Worm (Caenorhabditis elegans) whole organism, young adult: Measurements from ENCODE around the gene F16G10.13.

Source experiments
- F52B5.7 ChIP-seq: sonication (generic microtip); optimal IDR thresholded peaks from 2 replicates; lab custom pipeline; 2016; ENCODE audit warnings: mild to moderate bottlenecking, missing genetic modification characterization, missing compliant biosample characterization
- Y79H2A.3 ChIP-seq: fragments of 200-800 bp; sonication (Bioruptor generic); conservative IDR thresholded peaks from 2 replicates; pipeline ENCODE4 v1.3.6; 2022; ENCODE audit warnings: missing genetic modification reagents, missing genetic modification characterization, missing compliant biosample characterization
- dpl-1 ChIP-seq: fragments of 150-350 bp; optimal IDR thresholded peaks from 2 replicates; lab custom pipeline; 2014; ENCODE audit warnings: missing biosample characterization, missing genetic modification reagents, missing genetic modification characterization
- efl-1 ChIP-seq: fragments of 150-350 bp; optimal IDR thresholded peaks from 2 replicates; lab custom pipeline; 2014; ENCODE audit warnings: missing biosample characterization, missing genetic modification reagents, missing genetic modification characterization
- hmg-20 ChIP-seq: fragments of 200-800 bp; sonication (Bioruptor generic); IDR thresholded peaks from 2 replicates; pipeline ENCODE4 v1.3.6; 2022; ENCODE audit warnings: missing genetic modification reagents, missing genetic modification characterization, missing compliant biosample characterization
- madf-10 ChIP-seq: sonication (generic microtip); optimal IDR thresholded peaks from 2 replicates; lab custom pipeline; 2016; ENCODE audit warnings: mild to moderate bottlenecking, missing genetic modification characterization, missing compliant biosample characterization
- mes-4 ChIP-seq: sonication (generic microtip); optimal IDR thresholded peaks from 2 replicates; lab custom pipeline; 2016; ENCODE audit warnings: missing genotype, missing genetic modification characterization, missing compliant biosample characterization
- nfya-1 ChIP-seq: sonication (generic microtip); optimal IDR thresholded peaks from 2 replicates; lab custom pipeline; 2017; ENCODE audit warnings: antibody characterized with exemption, missing compliant biosample characterization, missing genetic modification characterization, borderline replicate concordance; ENCODE audit not compliant: insufficient read depth
- nfya-2 ChIP-seq: fragments of 200-800 bp; sonication (Bioruptor generic); IDR thresholded peaks from 2 replicates; pipeline ENCODE4 v1.3.6; 2022; ENCODE audit warnings: missing genetic modification reagents, missing genetic modification characterization, missing compliant biosample characterization
- nhr-90 ChIP-seq: sonication (generic microtip); optimal IDR thresholded peaks from 2 replicates; lab custom pipeline; 2016; ENCODE audit warnings: missing genotype, mild to moderate bottlenecking, missing genetic modification characterization, missing compliant biosample characterization
- snpc-1.3 ChIP-seq: sonication (generic microtip); optimal IDR thresholded peaks from 2 replicates; lab custom pipeline; 2017; ENCODE audit warnings: missing genetic modification characterization, mild to moderate bottlenecking, missing compliant biosample characterization, antibody characterized with exemption, moderate library complexity, missing genotype, missing genetic modification reagents; ENCODE audit not compliant: insufficient read depth
- unc-130 ChIP-seq: sonication (generic microtip); optimal IDR thresholded peaks from 2 replicates; lab custom pipeline; 2016; ENCODE audit warnings: missing genetic modification reagents, missing genetic modification characterization, missing compliant biosample characterization
- zim-3 ChIP-seq: sonication (generic microtip); optimal IDR thresholded peaks from 2 replicates; lab custom pipeline; 2017; ENCODE audit warnings: mild to moderate bottlenecking, missing genetic modification characterization, moderate library complexity, missing compliant biosample characterization
- ztf-26 ChIP-seq: sonication (generic microtip); optimal IDR thresholded peaks from 2 replicates; lab custom pipeline; 2017; ENCODE audit warnings: missing genetic modification characterization, missing compliant biosample characterization

DNA sequence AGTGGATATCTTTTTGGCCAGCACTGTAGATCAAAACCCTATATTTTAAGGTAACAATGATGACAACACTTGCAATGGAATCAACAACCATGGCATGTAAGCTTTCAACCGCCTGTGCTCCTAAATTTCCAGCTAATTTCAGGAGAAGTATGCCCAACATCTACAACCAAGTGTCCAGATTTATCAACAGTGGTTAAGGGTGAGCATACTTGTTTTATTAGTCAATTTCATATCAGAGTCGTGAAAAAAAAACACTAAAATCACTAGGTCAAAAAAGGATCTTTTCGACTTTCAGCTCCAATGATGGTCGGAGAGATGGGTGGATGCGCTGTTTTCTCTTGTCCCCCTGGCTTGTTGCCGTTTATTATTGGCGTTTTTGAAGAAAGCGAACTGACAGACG, 8.2 kb upstream of the F16G10.13 start, which contains the start of gene F16G10.1:
- TF ChIP-seq dpl-1 (GFP tag; lab: Kevin White, UChicago) (no peak), madf-10 (no peak), ztf-26 (tag; lab: Kevin White, UChicago) (no peak), Y79H2A.3 (no peak), nfya-1 (tag; lab: Kevin White, UChicago) (no peak), unc-130 (GFP tag; lab: Kevin White, UChicago) (no peak), efl-1 (GFP tag; lab: Kevin White, UChicago) (no peak), snpc-1.3 (tag; lab: Kevin White, UChicago) (no peak), nfya-2 (GFP tag; lab: Robert Waterston, UW) (no peak), zim-3 (no peak), nhr-90 (no peak), mes-4 (tag; lab: Kevin White, UChicago) (no peak), hmg-20 (GFP tag; lab: Robert Waterston, UW) (no peak), F52B5.7 (no peak)
